Fruit fly (Drosophila melanogaster) whole organism, embryonic: ENCODE measurements around the gene CG4597.
A peak's percentile ranks its signal among the peaks of the same experiment; 100 is the strongest.

ENCODE experiments used
- Asciz ChIP-seq: fragments of 200-800 bp; sonication (Bioruptor generic); optimal IDR thresholded peaks from 2 replicates; lab custom pipeline; 2017; ENCODE audit warnings: missing biosample characterization, mild to moderate bottlenecking, missing genetic modification characterization, missing genetic modification reagents
- CG10366 ChIP-seq: fragments of 200-800 bp; sonication (Bioruptor generic); IDR thresholded peaks from 2 replicates; pipeline ENCODE4 v1.3.6; 2022; ENCODE audit warnings: missing biosample characterization, missing genetic modification characterization
- CG12744 ChIP-seq: fragments of 200-800 bp; sonication (Bioruptor generic); optimal IDR thresholded peaks from 2 replicates; lab custom pipeline; 2016; ENCODE audit warnings: missing biosample characterization, missing genetic modification characterization
- CG13296 ChIP-seq: fragments of 200-800 bp; sonication (Bioruptor generic); optimal IDR thresholded peaks from 3 replicates; lab custom pipeline; 2018; ENCODE audit warnings: missing biosample characterization, mild to moderate bottlenecking, missing genetic modification characterization
- CG14014 ChIP-seq: fragments of 200-800 bp; sonication (Bioruptor generic); IDR thresholded peaks from 2 replicates; pipeline ENCODE4 v1.3.6; 2022; ENCODE audit warnings: missing biosample characterization, missing genetic modification characterization
- CG14050 ChIP-seq: fragments of 200-800 bp; sonication (Bioruptor generic); IDR thresholded peaks from 3 replicates; pipeline ENCODE4 v1.3.6; 2022; ENCODE audit warnings: missing biosample characterization, missing genetic modification characterization
- CG14710 ChIP-seq: fragments of 200-800 bp; sonication (Bioruptor generic); optimal IDR thresholded peaks from 3 replicates; lab custom pipeline; 2019; ENCODE audit warnings: missing biosample characterization, mild to moderate bottlenecking, missing genetic modification characterization, moderate library complexity
- CG16815 ChIP-seq: fragments of 200-800 bp; sonication (Bioruptor generic); optimal IDR thresholded peaks from 3 replicates; lab custom pipeline; 2017; ENCODE audit warnings: missing biosample characterization, mild to moderate bottlenecking, missing genetic modification characterization
- CG17359 ChIP-seq: fragments of 200-800 bp; sonication (Bioruptor generic); optimal IDR thresholded peaks from 3 replicates; lab custom pipeline; 2018; ENCODE audit warnings: missing biosample characterization, mild to moderate bottlenecking, missing genetic modification characterization, moderate library complexity
- CG17361 ChIP-seq: fragments of 200-800 bp; sonication (Bioruptor generic); IDR thresholded peaks from 3 replicates; pipeline ENCODE4 v1.3.6; 2022; ENCODE audit warnings: missing biosample characterization, missing genetic modification characterization
- CG30431 ChIP-seq: fragments of 200-800 bp; sonication (Bioruptor generic); optimal IDR thresholded peaks from 2 replicates; lab custom pipeline; 2017; ENCODE audit warnings: missing biosample characterization, missing genetic modification characterization
- CG3407 ChIP-seq: fragments of 200-800 bp; sonication (Bioruptor generic); optimal IDR thresholded peaks from 2 replicates; lab custom pipeline; 2018; ENCODE audit warnings: missing biosample characterization, mild to moderate bottlenecking, missing genetic modification characterization
- CG5953 ChIP-seq: fragments of 200-800 bp; sonication (Bioruptor generic); IDR thresholded peaks from 2 replicates; pipeline ENCODE4 v1.3.6; 2022; ENCODE audit warnings: missing biosample characterization, missing genetic modification characterization
- CG8359 ChIP-seq: fragments of 200-800 bp; sonication (Bioruptor generic); optimal IDR thresholded peaks from 2 replicates; lab custom pipeline; 2017; ENCODE audit warnings: missing biosample characterization, mild to moderate bottlenecking, missing genetic modification characterization, borderline replicate concordance
- CG8924 ChIP-seq: fragments of 200-800 bp; optimal IDR thresholded peaks from 3 replicates; lab custom pipeline; 2019; ENCODE audit warnings: missing biosample characterization, mild to moderate bottlenecking, missing genetic modification characterization, moderate library complexity
- Dp ChIP-seq: fragments of 200-800 bp; sonication (Bioruptor generic); optimal IDR thresholded peaks from 2 replicates; lab custom pipeline; 2018; ENCODE audit warnings: missing biosample characterization, mild to moderate bottlenecking, missing genetic modification characterization, moderate library complexity
- Drgx ChIP-seq: fragments of 200-800 bp; sonication (Bioruptor generic); IDR thresholded peaks from 2 replicates; pipeline ENCODE4 v1.3.6; 2022; ENCODE audit warnings: missing biosample characterization, missing genetic modification characterization
- HLH3B ChIP-seq: fragments of 200-800 bp; sonication (Bioruptor generic); IDR thresholded peaks from 2 replicates; pipeline ENCODE4 v1.3.6; 2022; ENCODE audit warnings: missing biosample characterization, missing genetic modification characterization
- Lhr ChIP-seq: fragments of 200-800 bp; sonication (Bioruptor generic); optimal IDR thresholded peaks from 3 replicates; lab custom pipeline; 2017; ENCODE audit warnings: mild to moderate bottlenecking, missing biosample characterization, missing genetic modification reagents, missing genetic modification characterization
- MBD-R2 ChIP-seq: fragments of 200-800 bp; sonication (Bioruptor generic); IDR thresholded peaks from 2 replicates; pipeline ENCODE4 v1.3.6; 2022; ENCODE audit warnings: missing biosample characterization, missing genetic modification characterization
- Med ChIP-seq: fragments of 200-800 bp; sonication (Bioruptor generic); peaks from one replicate; lab custom pipeline; 2016; ENCODE audit warnings: missing biosample characterization, missing genetic modification characterization, mild to moderate bottlenecking, inconsistent platforms, moderate library complexity
- Myb ChIP-seq: fragments of 200-800 bp; sonication (Bioruptor generic); optimal IDR thresholded peaks from 2 replicates; lab custom pipeline; 2016; ENCODE audit warnings: missing biosample characterization, missing genetic modification characterization
- Neu2 ChIP-seq: fragments of 200-800 bp; sonication (Bioruptor generic); optimal IDR thresholded peaks from 3 replicates; lab custom pipeline; 2016; ENCODE audit warnings: missing biosample characterization, missing genetic modification characterization, borderline replicate concordance
- Nf-YB ChIP-seq: fragments of 200-800 bp; sonication (Bioruptor generic); optimal IDR thresholded peaks from 3 replicates; lab custom pipeline; 2019; ENCODE audit warnings: missing biosample characterization, mild to moderate bottlenecking, missing genetic modification characterization, moderate library complexity
- Optix ChIP-seq: fragments of 200-800 bp; sonication (Bioruptor generic); IDR thresholded peaks from 3 replicates; pipeline ENCODE4 v1.3.6; 2022; ENCODE audit warnings: missing biosample characterization, missing genetic modification characterization
- Ptx1 ChIP-seq: fragments of 200-800 bp; sonication (Bioruptor generic); IDR thresholded peaks from 2 replicates; pipeline ENCODE4 v1.3.6; 2022; ENCODE audit warnings: missing biosample characterization, missing genetic modification characterization
- Rfx ChIP-seq: fragments of 200-800 bp; sonication (Bioruptor generic); IDR thresholded peaks from 2 replicates; pipeline ENCODE4 v1.3.6; 2022; ENCODE audit warnings: missing biosample characterization, missing genetic modification characterization
- Scr ChIP-seq: fragments of 200-800 bp; sonication (Bioruptor generic); IDR thresholded peaks from 2 replicates; pipeline ENCODE4 v1.3.6; 2022; ENCODE audit warnings: missing biosample characterization, missing genetic modification characterization; ENCODE audit not compliant: partially characterized antibody
- Sox102F ChIP-seq: fragments of 200-800 bp; sonication (Bioruptor generic); optimal IDR thresholded peaks from 2 replicates; lab custom pipeline; 2018; ENCODE audit warnings: missing biosample characterization, mild to moderate bottlenecking, missing genetic modification characterization, moderate library complexity
- Sry-δ ChIP-seq: fragments of 200-800 bp; sonication (Bioruptor generic); optimal IDR thresholded peaks from 2 replicates; lab custom pipeline; 2016; ENCODE audit warnings: missing biosample characterization, missing genetic modification characterization
- amos ChIP-seq: fragments of 200-800 bp; sonication (Bioruptor generic); IDR thresholded peaks from 2 replicates; pipeline ENCODE4 v1.3.6; 2022; ENCODE audit warnings: missing biosample characterization, missing genetic modification characterization; ENCODE audit not compliant: partially characterized antibody
- az2 ChIP-seq: fragments of 200-800 bp; sonication (Bioruptor generic); optimal IDR thresholded peaks from 3 replicates; lab custom pipeline; 2016; ENCODE audit warnings: missing biosample characterization, missing genetic modification characterization
- bab2 ChIP-seq: fragments of 200-800 bp; sonication (Bioruptor generic); optimal IDR thresholded peaks from 2 replicates; lab custom pipeline; 2016; ENCODE audit warnings: missing biosample characterization, missing genetic modification characterization
- danr ChIP-seq: fragments of 200-800 bp; sonication (Bioruptor generic); IDR thresholded peaks from 2 replicates; pipeline ENCODE4 v1.3.6; 2022; ENCODE audit warnings: missing biosample characterization, missing genetic modification characterization
- exex ChIP-seq: fragments of 200-800 bp; sonication (Bioruptor generic); optimal IDR thresholded peaks from 4 replicates; lab custom pipeline; 2018; ENCODE audit warnings: missing biosample characterization, mild to moderate bottlenecking, missing genetic modification characterization, moderate library complexity
- fd64A ChIP-seq: fragments of 200-800 bp; sonication (Bioruptor generic); optimal IDR thresholded peaks from 3 replicates; lab custom pipeline; 2018; ENCODE audit warnings: missing biosample characterization, mild to moderate bottlenecking, missing genetic modification characterization
- gce ChIP-seq: fragments of 200-800 bp; sonication (Bioruptor generic); IDR thresholded peaks from 3 replicates; pipeline ENCODE4 v1.3.6; 2022; ENCODE audit warnings: missing biosample characterization, missing genetic modification characterization
- her ChIP-seq: fragments of 200-800 bp; sonication (Bioruptor generic); optimal IDR thresholded peaks from 2 replicates; lab custom pipeline; 2016; ENCODE audit warnings: missing biosample characterization, missing genetic modification characterization
- kay ChIP-seq: fragments of 200-800 bp; sonication (Bioruptor generic); optimal IDR thresholded peaks from 2 replicates; lab custom pipeline; 2016; ENCODE audit warnings: missing biosample characterization, missing genetic modification characterization
- kni ChIP-seq: fragments of 200-800 bp; sonication (Bioruptor generic); optimal IDR thresholded peaks from 3 replicates; lab custom pipeline; 2017; ENCODE audit warnings: mild to moderate bottlenecking, missing biosample characterization, missing genetic modification reagents, missing genetic modification characterization
- lbe ChIP-seq: fragments of 200-800 bp; sonication (Bioruptor generic); optimal IDR thresholded peaks from 2 replicates; lab custom pipeline; 2016; ENCODE audit warnings: missing biosample characterization, mild to moderate bottlenecking, missing genetic modification characterization
- pan ChIP-seq, 4 experiments: fragments of >200 bp in 3 of 4; fragments of 200-800 bp in 1 of 4; sonication (Bioruptor generic) in 1 of 4; optimal IDR thresholded peaks in 3 of 4; IDR thresholded peaks in 1 of 4; 2 replicates each; pipeline versions ENCODE4 v1.3.6 to Lab custom; 2017 to 2022; ENCODE audit warnings: missing biosample characterization in 2 of 4, missing genetic modification characterization in 2 of 4, mixed read lengths in 1 of 4
- ranshi ChIP-seq: fragments of 200-800 bp; sonication (Bioruptor generic); IDR thresholded peaks from 2 replicates; pipeline ENCODE4 v1.3.6; 2022; ENCODE audit warnings: missing biosample characterization, missing genetic modification characterization
- tap ChIP-seq: fragments of 200-800 bp; optimal IDR thresholded peaks from 3 replicates; lab custom pipeline; 2019; ENCODE audit warnings: missing biosample characterization, mild to moderate bottlenecking, missing genetic modification characterization, moderate library complexity
- tgo ChIP-seq: fragments of 200-800 bp; sonication (Bioruptor generic); IDR thresholded peaks from 3 replicates; pipeline ENCODE4 v1.3.6; 2022; ENCODE audit warnings: missing biosample characterization, missing genetic modification characterization
- tna ChIP-seq: fragments of 200-800 bp; sonication (Bioruptor generic); IDR thresholded peaks from 2 replicates; pipeline ENCODE4 v1.3.6; 2022; ENCODE audit warnings: missing biosample characterization, missing genetic modification characterization; ENCODE audit not compliant: partially characterized antibody
- twi ChIP-seq: fragments of 200-800 bp; optimal IDR thresholded peaks from 2 replicates; lab custom pipeline; 2019; ENCODE audit warnings: missing biosample characterization, mild to moderate bottlenecking, missing genetic modification characterization, moderate library complexity
- tx ChIP-seq: fragments of 200-800 bp; sonication (Bioruptor generic); optimal IDR thresholded peaks from 2 replicates; lab custom pipeline; 2016; ENCODE audit warnings: missing biosample characterization, missing genetic modification characterization
- zfh2 ChIP-seq: fragments of 200-800 bp; sonication (Bioruptor generic); optimal IDR thresholded peaks from 2 replicates; lab custom pipeline; 2016; ENCODE audit warnings: missing biosample characterization, missing genetic modification characterization

CG4597 gene

dm6 chr3L:5139312-5139711 is 10.0 kb downstream of the CG4597 start, which contains the start of the genes Tcs5 and CHMP2B (continued):
- TF ChIP-seq CG3407 (peak; percentile 99), HLH3B (GFP tag; lab: Robert Waterston, UW) (peak; percentile 100), CG30431 (peak; percentile 100), CG10366 (peak; percentile 100), bab2 (GFP tag; lab: Kevin White, UChicago) (peak; percentile 100), Neu2 (GFP tag; lab: Kevin White, UChicago) (peak; percentile 97), tgo (GFP tag; lab: Robert Waterston, UW) (peak; percentile 100), Asciz (GFP tag; lab: Kevin White, UChicago) (peak; percentile 99), CG17359 (tag; lab: Kevin White, UChicago) (peak; percentile 100), Sox102F (GFP tag; lab: Kevin White, UChicago) (peak; percentile 100), CG17361 (GFP tag; lab: Robert Waterston, UW) (peak; percentile 96), CG5953 (GFP tag; lab: Robert Waterston, UW) (peak; percentile 100), CG16815 (peak; percentile 100), Lhr (peak; percentile 99), ranshi (GFP tag; lab: Robert Waterston, UW) (peak; percentile 100), az2 (GFP tag; lab: Kevin White, UChicago) (peak; percentile 100), CG8359 (GFP tag; lab: Kevin White, UChicago) (peak; percentile 96), gce (GFP tag; lab: Robert Waterston, UW) (peak; percentile 100), Dp (GFP tag; lab: Kevin White, UChicago) (peak; percentile 66), CG13296 (GFP tag; lab: Kevin White, UChicago) (peak; percentile 99), pan (optimal IDR thresholded peaks at IDR 0.05; lab: Kevin White, UChicago) (no peak), pan (GFP tag; optimal IDR thresholded peaks at IDR 0.05 in 1 of 2, IDR thresholded peaks at IDR 0.05 in 1 of 2) (peak in 1 of 2 experiments; percentile 100), danr (peak; percentile 100), Med (GFP tag; lab: Kevin White, UChicago) (peak; percentile 100), her (peak; percentile 97), Nf-YB (GFP tag; lab: Kevin White, UChicago) (peak; percentile 91), kay (GFP tag; lab: Kevin White, UChicago) (peak; percentile 96), twi (tag; lab: Kevin White, UChicago) (peak; percentile 99), fd64A (GFP tag; lab: Kevin White, UChicago) (peak; percentile 99)

dm6 chr3L:5141380-5142101 is 12.2 kb downstream of the CG4597 start, which contains the start of the genes Dhrs4 and Gdap1:
Gene Dhrs4, minus strand, starts transcription at chr3L:5141646.
Gene Gdap1, plus strand, starts transcription at chr3L:5141953.
- TF ChIP-seq CG8924 (tag; lab: Kevin White, UChicago), result no peak
- no peak for TF ChIP-seq Myb (GFP tag; lab: Kevin White, UChicago)
- TF ChIP-seq CG14014 (GFP tag; lab: Robert Waterston, UW), result no peak
- TF ChIP-seq MBD-R2 (GFP tag; lab: Robert Waterston, UW), result peak; percentile 35
- no peak for TF ChIP-seq Sry-δ (GFP tag; lab: Kevin White, UChicago)
- no peak for TF ChIP-seq zfh2 (GFP tag; lab: Kevin White, UChicago)
- no peak for TF ChIP-seq Scr (GFP tag; lab: Robert Waterston, UW)
- TF ChIP-seq CG14710 (tag; lab: Kevin White, UChicago), result no peak
- no peak for TF ChIP-seq Ptx1 (GFP tag; lab: Robert Waterston, UW)
- no peak for TF ChIP-seq CG12744 (GFP tag; lab: Kevin White, UChicago)
- no peak for TF ChIP-seq kni (GFP tag; lab: Kevin White, UChicago)
- TF ChIP-seq Optix (GFP tag; lab: Robert Waterston, UW), result no peak
- no peak for TF ChIP-seq amos (GFP tag; lab: Robert Waterston, UW)
- TF ChIP-seq tna (GFP tag; lab: Robert Waterston, UW), result no peak
- no peak for TF ChIP-seq CG14050 (GFP tag; lab: Robert Waterston, UW)
- no peak; the same call in 1 of the 2 replicates for TF ChIP-seq Drgx (GFP tag; lab: Robert Waterston, UW)
- TF ChIP-seq lbe (GFP tag; lab: Kevin White, UChicago), result no peak
- 0 out of 2 replicates have a peak, but pooled peaks have one; percentile 21 for TF ChIP-seq Rfx
- TF ChIP-seq tap (tag; lab: Kevin White, UChicago), result no peak
- peak; percentile 14 for TF ChIP-seq exex (tag; lab: Kevin White, UChicago)
- TF ChIP-seq tx (GFP tag; lab: Kevin White, UChicago), result no peak
